Fruit fly (Drosophila melanogaster): Measurements from ENCODE around the gene DIP-gamma.

Gene DIP-gamma

DNA sequence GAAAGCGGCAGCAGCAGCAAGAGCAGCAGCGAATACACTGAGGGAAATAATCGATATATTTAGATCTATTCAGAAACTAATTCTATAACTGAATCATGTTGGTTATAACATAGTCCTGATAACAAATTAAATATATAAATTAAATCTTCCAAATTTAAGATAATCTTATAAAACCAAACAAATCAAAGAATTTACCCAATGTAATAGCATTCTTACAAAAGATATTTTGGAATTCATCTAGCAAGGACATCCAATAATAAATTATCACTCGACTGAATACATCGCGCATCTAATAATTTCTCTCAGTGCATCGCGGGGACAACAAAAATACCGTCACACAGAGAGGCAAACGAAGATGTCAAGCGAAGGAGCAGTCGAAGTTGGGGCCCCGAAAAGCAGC is 11.1 kb downstream of the DIP-gamma start (continued):
- TF ChIP-seq gro (GFP tag; optimal IDR thresholded peaks at IDR 0.05) = no peak
- no peak for TF ChIP-seq YL-1 (GFP tag; optimal IDR thresholded peaks at IDR 0.05)
- peak; percentile 26; the same call in 1 of the 2 replicates for TF ChIP-seq CG9932 (GFP tag; IDR thresholded peaks at IDR 0.05)
- TF ChIP-seq tap (tag; optimal IDR thresholded peaks at IDR 0.05) = no peak
- TF ChIP-seq CG11456 (GFP tag; IDR thresholded peaks at IDR 0.05) = no peak
- no peak for TF ChIP-seq pum (GFP tag; optimal IDR thresholded peaks at IDR 0.05)
- no peak for TF ChIP-seq Dad (GFP tag; optimal IDR thresholded peaks at IDR 0.05)
- no peak for TF ChIP-seq vfl (GFP tag; optimal IDR thresholded peaks at IDR 0.05)
- TF ChIP-seq Opbp (GFP tag; IDR thresholded peaks at IDR 0.05; ENCODE audit: partially characterized antibody) = no peak
- TF ChIP-seq CG15479 (GFP tag; optimal IDR thresholded peaks at IDR 0.05) = no peak
- TF ChIP-seq wek (GFP tag; optimal IDR thresholded peaks at IDR 0.05) = no peak
- TF ChIP-seq grau (tag; optimal IDR thresholded peaks at IDR 0.05) = peak; percentile 62
- peak; percentile 11 for TF ChIP-seq Nf-YC (tag; optimal IDR thresholded peaks at IDR 0.05)
- TF ChIP-seq CG12659 (GFP tag; optimal IDR thresholded peaks at IDR 0.05) = peak; percentile 36
- TF ChIP-seq gcm2 (GFP tag; optimal IDR thresholded peaks at IDR 0.05) = no peak
- TF ChIP-seq slou (GFP tag; optimal IDR thresholded peaks at IDR 0.05) = no peak
- TF ChIP-seq corto (GFP tag; optimal IDR thresholded peaks at IDR 0.05) = no peak
- TF ChIP-seq CG16815 (GFP tag; optimal IDR thresholded peaks at IDR 0.05) = no peak
- no peak for TF ChIP-seq gcm (GFP tag; optimal IDR thresholded peaks at IDR 0.05)
- TF ChIP-seq Gsc (GFP tag; IDR thresholded peaks at IDR 0.05) = no peak
- TF ChIP-seq br (optimal IDR thresholded peaks at IDR 0.05) = no peak
- TF ChIP-seq hb (GFP tag; IDR thresholded peaks at IDR 0.05; ENCODE audit: partially characterized antibody) = no peak
- no peak for TF ChIP-seq CG11398 (GFP tag; optimal IDR thresholded peaks at IDR 0.05)
- no peak for TF ChIP-seq Hey (tag; optimal IDR thresholded peaks at IDR 0.05)
- TF ChIP-seq CG13424 (tag; optimal IDR thresholded peaks at IDR 0.05) = peak; percentile 34
- peak; percentile 68 for TF ChIP-seq CG3281 (GFP tag; optimal IDR thresholded peaks at IDR 0.05)
- TF ChIP-seq disco-r (GFP tag; optimal IDR thresholded peaks at IDR 0.05) = no peak
- no peak for TF ChIP-seq CG9609 (GFP tag; optimal IDR thresholded peaks at IDR 0.05)
- TF ChIP-seq fd64A (GFP tag; optimal IDR thresholded peaks at IDR 0.05) = no peak
- no peak for TF ChIP-seq pb (GFP tag; optimal IDR thresholded peaks at IDR 0.05)
- no peak for TF ChIP-seq Elba2 (GFP tag; optimal IDR thresholded peaks at IDR 0.05)
- no peak for TF ChIP-seq chif (GFP tag; optimal IDR thresholded peaks at IDR 0.05)
- TF ChIP-seq Dp (GFP tag; optimal IDR thresholded peaks at IDR 0.05) = no peak
- TF ChIP-seq otp (GFP tag; IDR thresholded peaks at IDR 0.05) = no peak
- TF ChIP-seq CG31365 (tag; optimal IDR thresholded peaks at IDR 0.05) = no peak
- TF ChIP-seq ERR (GFP tag; optimal IDR thresholded peaks at IDR 0.05) = no peak
- TF ChIP-seq cato (GFP tag; optimal IDR thresholded peaks at IDR 0.05; ENCODE audit: borderline replicate concordance) = no peak
- no peak for TF ChIP-seq CG10431 (GFP tag; optimal IDR thresholded peaks at IDR 0.05)
- no peak for TF ChIP-seq ap (GFP tag; IDR thresholded peaks at IDR 0.05)
- TF ChIP-seq BtbVII (GFP tag; optimal IDR thresholded peaks at IDR 0.05) = peak; percentile 40
- no peak for TF ChIP-seq CG18476 (GFP tag; optimal IDR thresholded peaks at IDR 0.05)
- TF ChIP-seq crc (GFP tag; optimal IDR thresholded peaks at IDR 0.05) = no peak
- peak; percentile 23 for TF ChIP-seq CG6765 (GFP tag; optimal IDR thresholded peaks at IDR 0.05)
- TF ChIP-seq CG8290 (GFP tag; optimal IDR thresholded peaks at IDR 0.05) = no peak
- TF ChIP-seq CG8290 (tag; optimal IDR thresholded peaks at IDR 0.05) = no peak
- no peak for TF ChIP-seq CG7963 (GFP tag; IDR thresholded peaks at IDR 0.05; ENCODE audit: partially characterized antibody)
- no peak for TF ChIP-seq CG4854 (GFP tag; optimal IDR thresholded peaks at IDR 0.05)
- TF ChIP-seq B-H2 (GFP tag; optimal IDR thresholded peaks at IDR 0.05) = no peak
- TF ChIP-seq Xrp1 (GFP tag; IDR thresholded peaks at IDR 0.05) = no peak
- no peak for TF ChIP-seq z (GFP tag; IDR thresholded peaks at IDR 0.05)
- no peak for TF ChIP-seq CG43689 (GFP tag; IDR thresholded peaks at IDR 0.05)
- peak; percentile 32 for TF ChIP-seq CG15514 (GFP tag; optimal IDR thresholded peaks at IDR 0.05)
- TF ChIP-seq CG3847 (GFP tag; IDR thresholded peaks at IDR 0.05) = 0 out of 2 replicates have a peak, but pooled peaks have one; percentile 28

All from whole organism, embryonic.